Worm (Caenorhabditis elegans) whole organism, mixed stage, embryonic: ENCODE data around the gene fezf-1.
"Not testable (repeated sequence)": the region's sequence is repeated elsewhere in the genome, so short reads cannot be mapped to it uniquely, and the experiment has no call there.

Experiments
- M03D4.4 ChIP-seq: sonication (generic microtip); optimal IDR thresholded peaks from 2 replicates; lab custom pipeline; 2017; ENCODE audit warnings: mild to moderate bottlenecking, missing genetic modification characterization, missing compliant biosample characterization
- bed-3 ChIP-seq: fragments of 200-800 bp; sonication (Bioruptor generic); optimal IDR thresholded peaks from 3 replicates; lab custom pipeline; 2018; ENCODE audit warnings: mild to moderate bottlenecking, missing genetic modification characterization, moderate library complexity, missing compliant biosample characterization
- blmp-1 ChIP-seq: fragments of 150-350 bp; optimal IDR thresholded peaks from 2 replicates; lab custom pipeline; 2014; ENCODE audit warnings: missing biosample characterization, missing genetic modification characterization
- ceh-39 ChIP-seq: fragments of 150-350 bp; optimal IDR thresholded peaks from 2 replicates; lab custom pipeline; 2014; ENCODE audit warnings: missing biosample characterization, missing genetic modification characterization
- ceh-43 ChIP-seq: fragments of 200-800 bp; sonication (Bioruptor generic); optimal IDR thresholded peaks from 2 replicates; lab custom pipeline; 2018; ENCODE audit warnings: mild to moderate bottlenecking, missing genetic modification characterization, moderate library complexity, missing compliant biosample characterization
- ceh-83 ChIP-seq: fragments of 200-800 bp; sonication (Bioruptor generic); optimal IDR thresholded peaks from 2 replicates; lab custom pipeline; 2018; ENCODE audit warnings: mild to moderate bottlenecking, missing genetic modification characterization, missing compliant biosample characterization
- ces-1 ChIP-seq: fragments of 150-350 bp; optimal IDR thresholded peaks from 2 replicates; lab custom pipeline; 2014; ENCODE audit warnings: missing biosample characterization, missing genetic modification reagents, missing genetic modification characterization
- cnd-1 ChIP-seq: fragments of 200-800 bp; sonication (Bioruptor generic); optimal IDR thresholded peaks from 2 replicates; lab custom pipeline; 2018; ENCODE audit warnings: mild to moderate bottlenecking, missing genetic modification characterization, missing compliant biosample characterization
- drap-1 ChIP-seq: fragments of 200-800 bp; sonication (Bioruptor generic); optimal IDR thresholded peaks from 3 replicates; lab custom pipeline; 2018; ENCODE audit warnings: mild to moderate bottlenecking, missing genetic modification characterization, missing compliant biosample characterization
- elt-3 ChIP-seq: fragments of 150-350 bp; optimal IDR thresholded peaks from 2 replicates; lab custom pipeline; 2014; ENCODE audit warnings: missing biosample characterization, missing genetic modification characterization
- flh-1 ChIP-seq: fragments of 200-800 bp; sonication (Bioruptor generic); optimal IDR thresholded peaks from 2 replicates; lab custom pipeline; 2018; ENCODE audit warnings: mild to moderate bottlenecking, missing genetic modification characterization, moderate library complexity, missing compliant biosample characterization
- ham-2 ChIP-seq: fragments of 200-800 bp; sonication (Bioruptor generic); optimal IDR thresholded peaks from 2 replicates; lab custom pipeline; 2018; ENCODE audit warnings: mild to moderate bottlenecking, missing genetic modification characterization, missing compliant biosample characterization
- lin-13 ChIP-seq: fragments of 150-350 bp; optimal IDR thresholded peaks from 2 replicates; lab custom pipeline; 2014; ENCODE audit warnings: missing biosample characterization, missing genetic modification characterization
- lin-32 ChIP-seq: fragments of 200-800 bp; sonication (Bioruptor generic); optimal IDR thresholded peaks from 2 replicates; lab custom pipeline; 2018; ENCODE audit warnings: mild to moderate bottlenecking, missing genetic modification characterization, missing compliant biosample characterization
- lsy-2 ChIP-seq: fragments of 150-350 bp; optimal IDR thresholded peaks from 2 replicates; lab custom pipeline; 2014; ENCODE audit warnings: missing biosample characterization, missing genetic modification characterization
- mab-5 ChIP-seq: fragments of 150-350 bp; optimal IDR thresholded peaks from 2 replicates; lab custom pipeline; 2014; ENCODE audit warnings: missing biosample characterization, missing genetic modification characterization
- mep-1 ChIP-seq: fragments of 150-350 bp; optimal IDR thresholded peaks from 2 replicates; lab custom pipeline; 2017; ENCODE audit warnings: missing biosample characterization, missing genetic modification reagents, missing genetic modification characterization, inconsistent platforms
- mls-2 ChIP-seq: sonication (generic microtip); optimal IDR thresholded peaks from 2 replicates; lab custom pipeline; 2016; ENCODE audit warnings: mild to moderate bottlenecking, missing genetic modification characterization, moderate library complexity, missing compliant biosample characterization
- nhr-12 ChIP-seq: fragments of 150-350 bp; optimal IDR thresholded peaks from 2 replicates; lab custom pipeline; 2014; ENCODE audit warnings: missing biosample characterization, missing genetic modification characterization
- nhr-2 ChIP-seq: fragments of 150-350 bp; optimal IDR thresholded peaks from 2 replicates; lab custom pipeline; 2014; ENCODE audit warnings: missing biosample characterization, missing genetic modification characterization
- nhr-237 ChIP-seq: fragments of 150-350 bp; optimal IDR thresholded peaks from 2 replicates; lab custom pipeline; 2014; ENCODE audit warnings: missing biosample characterization, missing genetic modification characterization
- nhr-28 ChIP-seq: fragments of 150-350 bp; optimal IDR thresholded peaks from 2 replicates; lab custom pipeline; 2014; ENCODE audit warnings: missing biosample characterization, missing genetic modification characterization
- nhr-76 ChIP-seq: sonication (generic microtip); optimal IDR thresholded peaks from 2 replicates; lab custom pipeline; 2017; ENCODE audit warnings: missing biosample characterization, missing genetic modification characterization
- sem-2 ChIP-seq: fragments of 200-800 bp; sonication (Bioruptor generic); optimal IDR thresholded peaks from 2 replicates; lab custom pipeline; 2018; ENCODE audit warnings: mild to moderate bottlenecking, missing genetic modification characterization, missing compliant biosample characterization
- sptf-1 ChIP-seq: sonication (generic microtip); optimal IDR thresholded peaks from 2 replicates; lab custom pipeline; 2017; ENCODE audit warnings: mild to moderate bottlenecking, missing genetic modification characterization, moderate library complexity, missing compliant biosample characterization
- unc-120 ChIP-seq: sonication (generic microtip); optimal IDR thresholded peaks from 2 replicates; lab custom pipeline; 2017; ENCODE audit warnings: missing genetic modification characterization, missing compliant biosample characterization; ENCODE audit not compliant: poor library complexity, severe bottlenecking
- unc-39 ChIP-seq: fragments of 150-350 bp; optimal IDR thresholded peaks from 2 replicates; lab custom pipeline; 2014; ENCODE audit warnings: missing biosample characterization, missing genetic modification characterization
- zip-8 ChIP-seq: fragments of 150-350 bp; optimal IDR thresholded peaks from 2 replicates; lab custom pipeline; 2014; ENCODE audit warnings: missing biosample characterization, missing genetic modification characterization
- ztf-11 ChIP-seq: fragments of 150-350 bp; optimal IDR thresholded peaks from 2 replicates; lab custom pipeline; 2014; ENCODE audit warnings: missing biosample characterization, missing genetic modification characterization

The fezf-1 gene

DNA sequence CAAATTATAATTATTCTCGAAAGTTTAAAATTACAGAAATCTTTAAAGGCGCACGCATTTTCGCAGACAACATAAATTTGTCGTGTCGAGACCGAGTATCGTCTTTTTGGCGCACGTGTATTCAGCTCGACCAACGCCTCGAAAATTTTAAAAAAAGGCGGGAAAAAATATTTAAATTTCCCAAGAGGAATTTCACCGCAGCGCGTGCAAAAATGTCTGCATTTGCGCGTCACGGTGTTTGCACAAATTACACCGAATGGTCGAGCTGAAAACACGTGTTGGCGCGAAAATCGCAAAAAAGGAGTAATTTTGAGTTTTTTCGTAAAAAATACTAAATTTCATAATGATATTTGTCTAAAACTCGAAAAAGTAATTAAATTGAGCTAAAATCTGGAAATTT is 15.2 kb upstream of the fezf-1 start:
- TF ChIP-seq ceh-39 (tag; lab: Kevin White, UChicago), result no peak
- TF ChIP-seq mab-5 (tag; lab: Kevin White, UChicago), result no peak
- no peak for TF ChIP-seq nhr-2 (tag; lab: Kevin White, UChicago)
- no peak for TF ChIP-seq sptf-1 (tag; lab: Kevin White, UChicago)
- no peak for TF ChIP-seq unc-39 (tag; lab: Kevin White, UChicago)
- no peak for TF ChIP-seq nhr-12 (tag; lab: Kevin White, UChicago)
- no peak for TF ChIP-seq mls-2 (tag; lab: Kevin White, UChicago)
- TF ChIP-seq cnd-1 (tag; lab: Kevin White, UChicago), result no peak
- TF ChIP-seq lsy-2 (tag; lab: Kevin White, UChicago), result no peak
- TF ChIP-seq blmp-1 (tag; lab: Kevin White, UChicago), result no peak
- no peak for TF ChIP-seq bed-3 (GFP tag; lab: Kevin White, UChicago)
- no peak for TF ChIP-seq lin-32 (GFP tag; lab: Kevin White, UChicago)
- TF ChIP-seq ceh-83 (GFP tag; lab: Kevin White, UChicago), result no peak
- no peak for TF ChIP-seq M03D4.4 (tag; lab: Kevin White, UChicago)
- TF ChIP-seq nhr-76 (tag; lab: Kevin White, UChicago), result no peak
- no peak for TF ChIP-seq nhr-237 (tag; lab: Kevin White, UChicago)
- TF ChIP-seq nhr-28 (tag; lab: Kevin White, UChicago), result no peak

DNA sequence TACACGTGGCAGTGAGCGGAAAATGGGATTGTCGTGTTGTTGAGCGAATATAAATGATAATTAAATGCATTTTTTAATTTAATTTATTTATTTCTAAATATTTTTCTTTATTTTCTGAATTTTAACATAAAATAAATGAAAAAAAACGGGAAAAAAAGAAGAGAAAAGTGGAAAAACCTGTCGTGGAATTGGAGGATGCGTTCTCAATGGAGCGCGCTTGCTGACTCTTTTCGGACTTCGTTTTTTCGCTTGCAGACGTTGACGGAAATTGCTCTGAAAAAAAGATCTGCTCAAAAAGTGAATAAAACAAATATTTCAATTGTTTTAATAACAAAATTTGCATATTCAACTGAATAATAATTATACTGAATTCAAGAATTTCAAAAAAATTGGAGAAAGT is 12.4 kb upstream of the fezf-1 start:
- TF ChIP-seq lsy-2 (tag; lab: Kevin White, UChicago) (no peak), ceh-43 (GFP tag; lab: Kevin White, UChicago) (no peak), lin-13 (no peak), nhr-28 (tag; lab: Kevin White, UChicago) (no peak), mep-1 (tag; lab: Kevin White, UChicago) (peak; percentile 54), flh-1 (no peak), sem-2 (GFP tag; lab: Kevin White, UChicago) (no peak), zip-8 (tag; lab: Kevin White, UChicago) (no peak)

DNA sequence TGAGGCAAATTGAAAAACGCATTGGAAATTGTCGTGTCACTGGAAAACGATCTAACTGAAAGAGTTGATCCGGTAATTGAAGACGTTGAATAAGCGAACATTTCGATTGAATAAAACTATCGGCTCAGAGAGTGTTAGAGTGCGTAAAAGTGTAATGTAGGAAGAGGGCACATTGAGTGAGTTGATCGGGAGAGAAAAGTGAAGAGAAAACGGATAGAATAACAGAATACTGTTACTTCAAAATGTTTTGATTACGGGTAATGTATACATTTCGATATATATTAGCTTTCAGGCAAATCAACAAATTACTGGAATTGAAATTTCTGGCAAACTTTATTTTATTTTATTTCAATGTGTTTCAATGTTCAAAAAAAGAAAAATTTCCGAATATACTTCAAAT is 11.2 kb upstream of the fezf-1 start, which contains the start of gene uso-1:
uso-1 (minus strand) TSS at position 101 of the 400 bp plus-strand sequence.
- no peak for TF ChIP-seq mls-2 (tag; lab: Kevin White, UChicago)

DNA sequence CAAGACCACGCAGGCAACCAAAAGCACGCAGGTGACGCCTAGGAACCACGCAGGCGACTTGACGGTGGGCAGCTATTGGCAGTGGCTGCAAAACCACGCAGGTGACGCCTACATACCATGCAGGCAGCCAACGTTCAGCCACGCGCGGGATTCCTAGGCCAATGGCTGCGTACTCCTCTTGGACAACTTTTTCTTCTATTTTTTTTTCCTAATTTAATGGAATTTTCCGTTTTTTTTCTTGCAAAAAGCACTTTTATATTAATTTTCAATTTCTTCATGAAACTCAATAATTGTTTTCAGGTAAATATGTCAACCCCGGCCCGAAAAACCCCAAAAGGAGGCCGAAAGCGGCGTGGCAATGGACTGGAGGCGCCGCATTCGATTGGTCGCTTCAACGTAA is 10.7 kb upstream of the fezf-1 start, which contains the start of gene Y38H8A.7:
Y38H8A.7 (plus strand) TSS at position 301 of the 400 bp plus-strand sequence.
- TF ChIP-seq ceh-39 (tag; lab: Kevin White, UChicago); lin-13; unc-120 (tag; lab: Kevin White, UChicago): not testable (repeated sequence)

DNA sequence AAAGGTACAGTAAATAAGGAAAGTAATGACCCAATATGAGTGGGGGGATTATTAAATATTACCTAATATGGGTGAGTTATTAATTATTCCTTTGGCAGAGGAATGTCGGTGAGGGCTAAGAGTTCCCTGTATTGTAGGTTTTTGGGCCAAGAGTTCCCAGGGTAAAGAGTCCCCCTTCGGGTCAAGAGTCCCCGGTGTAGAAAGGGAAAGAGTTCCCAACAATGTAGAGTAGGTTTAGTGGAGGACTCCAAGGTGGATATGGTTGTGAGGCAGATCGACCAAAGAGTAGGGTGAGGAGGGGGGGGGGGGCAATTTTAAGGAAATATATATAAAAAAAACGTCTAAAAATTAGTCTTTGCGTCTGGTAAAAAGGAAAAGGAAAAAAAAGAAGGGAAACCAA is 9.0 kb upstream of the fezf-1 start:
- TF ChIP-seq nhr-12 (tag; lab: Kevin White, UChicago) (no peak), unc-39 (tag; lab: Kevin White, UChicago) (no peak), blmp-1 (tag; lab: Kevin White, UChicago) (no peak), sem-2 (GFP tag; lab: Kevin White, UChicago) (no peak), ces-1 (GFP tag; lab: Kevin White, UChicago) (no peak), M03D4.4 (tag; lab: Kevin White, UChicago) (no peak), ham-2 (GFP tag; lab: Kevin White, UChicago) (no peak), elt-3 (tag; lab: Kevin White, UChicago) (no peak), nhr-2 (tag; lab: Kevin White, UChicago) (no peak), nhr-237 (tag; lab: Kevin White, UChicago) (no peak), ceh-83 (GFP tag; lab: Kevin White, UChicago) (no peak), sptf-1 (tag; lab: Kevin White, UChicago) (no peak), lin-32 (GFP tag; lab: Kevin White, UChicago) (no peak), mep-1 (tag; lab: Kevin White, UChicago) (no peak), ztf-11 (tag; lab: Kevin White, UChicago) (no peak), drap-1 (GFP tag; lab: Kevin White, UChicago) (no peak), lin-13 (no peak), unc-120 (tag; lab: Kevin White, UChicago) (no peak), mab-5 (tag; lab: Kevin White, UChicago) (no peak), flh-1 (no peak)
- TF ChIP-seq, all 35 proteins: peak for 0
